Fruit fly (Drosophila melanogaster): ENCODE results near the gene djl.

dm6 chr3R:7105503-7106164 lies 45.1 kb downstream of the djl start:
- TF ChIP-seq OdsH (GFP tag; optimal IDR thresholded peaks at IDR 0.05) (no peak), CG8632 (GFP tag; optimal IDR thresholded peaks at IDR 0.05) (no peak), CG10669 (GFP tag; optimal IDR thresholded peaks at IDR 0.05) (no peak), Sox102F (GFP tag; optimal IDR thresholded peaks at IDR 0.05) (no peak)
